Worm (Caenorhabditis elegans) whole organism, young adult: ENCODE data around the gene rbm-28.

ENCODE experiments used
- B0261.1 ChIP-seq: sonication (generic microtip); optimal IDR thresholded peaks from 2 replicates; lab custom pipeline; 2016; ENCODE audit warnings: mild to moderate bottlenecking, missing genetic modification characterization, moderate library complexity, missing compliant biosample characterization
- B0336.3 ChIP-seq: fragments of 200-800 bp; sonication (Bioruptor generic); IDR thresholded peaks from 2 replicates; pipeline ENCODE4 v1.3.6; 2022; ENCODE audit warnings: missing genetic modification characterization, missing compliant biosample characterization
- C17E4.6 ChIP-seq: fragments of 200-800 bp; sonication (Bioruptor generic); IDR thresholded peaks from 2 replicates; pipeline ENCODE4 v1.3.6; 2022; ENCODE audit warnings: missing genetic modification reagents, missing genetic modification characterization, missing compliant biosample characterization
- F33H1.4 ChIP-seq: fragments of 200-800 bp; sonication (Bioruptor generic); IDR thresholded peaks from 2 replicates; pipeline ENCODE4 v1.3.6; 2022; ENCODE audit warnings: missing genetic modification reagents, missing genetic modification characterization, missing compliant biosample characterization
- T07F8.4 ChIP-seq: sonication (generic microtip); optimal IDR thresholded peaks from 2 replicates; lab custom pipeline; 2016; ENCODE audit warnings: mild to moderate bottlenecking, missing genetic modification characterization, moderate library complexity, missing compliant biosample characterization
- Y53F4B.3 ChIP-seq: fragments of 200-800 bp; sonication (Bioruptor generic); IDR thresholded peaks from 2 replicates; pipeline ENCODE4 v1.3.6; 2022; ENCODE audit warnings: missing genetic modification reagents, missing genetic modification characterization, missing compliant biosample characterization
- Y56A3A.18 ChIP-seq: fragments of 200-800 bp; sonication (Bioruptor generic); IDR thresholded peaks from 2 replicates; pipeline ENCODE4 v1.3.6; 2022; ENCODE audit warnings: missing genetic modification reagents, missing genetic modification characterization, missing compliant biosample characterization
- Y67H2A.10 ChIP-seq: fragments of 200-800 bp; sonication (Bioruptor generic); conservative IDR thresholded peaks from 2 replicates; pipeline ENCODE4 v1.3.6; 2022; ENCODE audit warnings: missing genetic modification reagents, missing genetic modification characterization, missing compliant biosample characterization
- ZK185.1 ChIP-seq: sonication (generic microtip); optimal IDR thresholded peaks from 2 replicates; lab custom pipeline; 2016; ENCODE audit warnings: mild to moderate bottlenecking, missing genetic modification characterization, missing compliant biosample characterization; ENCODE audit not compliant: poor library complexity, severe bottlenecking
- atf-7 ChIP-seq: sonication (generic microtip); optimal IDR thresholded peaks from 2 replicates; lab custom pipeline; 2017; ENCODE audit warnings: mild to moderate bottlenecking, missing genetic modification characterization, missing compliant biosample characterization
- attf-5 ChIP-seq: fragments of 200-800 bp; sonication (Bioruptor generic); optimal IDR thresholded peaks from 2 replicates; lab custom pipeline; 2018; ENCODE audit warnings: mild to moderate bottlenecking, missing genetic modification characterization, missing compliant biosample characterization
- bed-2 ChIP-seq: fragments of 200-800 bp; sonication (Bioruptor generic); IDR thresholded peaks from 2 replicates; pipeline ENCODE4 v1.3.6; 2022; ENCODE audit warnings: missing genetic modification reagents, missing genetic modification characterization, missing compliant biosample characterization
- cebp-1 ChIP-seq, 2 experiments: fragments of 200-800 bp in 1 of 2; sonication (Bioruptor generic) in 1 of 2; sonication (generic microtip) in 1 of 2; IDR thresholded peaks in 1 of 2; optimal IDR thresholded peaks in 1 of 2; 2 replicates each; pipeline versions ENCODE4 v1.3.6 to Lab custom; 2017 to 2022; ENCODE audit warnings: missing compliant biosample characterization in 2 of 2, missing genetic modification characterization in 2 of 2, mild to moderate bottlenecking in 1 of 2, missing genetic modification reagents in 1 of 2, moderate library complexity in 1 of 2
- ceh-91 ChIP-seq: fragments of 200-800 bp; sonication (Bioruptor generic); IDR thresholded peaks from 2 replicates; pipeline ENCODE4 v1.3.6; 2022; ENCODE audit warnings: missing genetic modification reagents, missing genetic modification characterization, missing compliant biosample characterization
- die-1 ChIP-seq: sonication (generic microtip); optimal IDR thresholded peaks from 2 replicates; lab custom pipeline; 2016; ENCODE audit warnings: missing genotype, mild to moderate bottlenecking, missing genetic modification characterization, missing compliant biosample characterization
- dpff-1 ChIP-seq: sonication (generic microtip); optimal IDR thresholded peaks from 2 replicates; lab custom pipeline; 2017; ENCODE audit warnings: mild to moderate bottlenecking, missing genetic modification characterization, missing compliant biosample characterization
- efl-1 ChIP-seq: fragments of 150-350 bp; optimal IDR thresholded peaks from 2 replicates; lab custom pipeline; 2014; ENCODE audit warnings: missing biosample characterization, missing genetic modification reagents, missing genetic modification characterization
- egrh-3 ChIP-seq: fragments of 200-800 bp; sonication (Bioruptor generic); IDR thresholded peaks from 2 replicates; pipeline ENCODE4 v1.3.6; 2022; ENCODE audit warnings: missing genetic modification reagents, missing genetic modification characterization, missing compliant biosample characterization
- ekl-4 ChIP-seq: fragments of 200-800 bp; sonication (Bioruptor generic); IDR thresholded peaks from 2 replicates; pipeline ENCODE4 v1.3.6; 2022; ENCODE audit warnings: missing genetic modification reagents, missing genetic modification characterization, missing compliant biosample characterization
- hlh-26 ChIP-seq: fragments of 200-800 bp; sonication (Bioruptor generic); conservative IDR thresholded peaks from 2 replicates; pipeline ENCODE4 v1.3.6; 2022; ENCODE audit warnings: missing genetic modification reagents, missing genetic modification characterization, missing compliant biosample characterization
- let-526 ChIP-seq: fragments of 200-800 bp; sonication (Bioruptor generic); IDR thresholded peaks from 2 replicates; pipeline ENCODE4 v1.3.6; 2022; ENCODE audit warnings: missing genetic modification reagents, missing genetic modification characterization, missing compliant biosample characterization
- lin-40 ChIP-seq: sonication (generic microtip); optimal IDR thresholded peaks from 2 replicates; lab custom pipeline; 2016; ENCODE audit warnings: missing genetic modification characterization, mild to moderate bottlenecking, missing compliant biosample characterization, missing genotype, missing genetic modification reagents
- lsl-1 ChIP-seq: fragments of 200-800 bp; sonication (Bioruptor generic); optimal IDR thresholded peaks from 2 replicates; lab custom pipeline; 2018; ENCODE audit warnings: mild to moderate bottlenecking, missing genetic modification characterization, moderate library complexity, missing compliant biosample characterization
- madf-6 ChIP-seq: fragments of 200-800 bp; sonication (Bioruptor generic); IDR thresholded peaks from 2 replicates; pipeline ENCODE4 v1.3.6; 2022; ENCODE audit warnings: missing genetic modification reagents, missing genetic modification characterization, missing compliant biosample characterization
- mcd-1 ChIP-seq: fragments of 200-800 bp; sonication (Bioruptor generic); IDR thresholded peaks from 2 replicates; pipeline ENCODE4 v1.3.6; 2022; ENCODE audit warnings: missing genetic modification reagents, missing genetic modification characterization, missing compliant biosample characterization
- mxl-1 ChIP-seq: sonication (generic microtip); optimal IDR thresholded peaks from 2 replicates; lab custom pipeline; 2016; ENCODE audit warnings: missing genetic modification characterization, missing compliant biosample characterization
- nhr-27 ChIP-seq: fragments of 200-800 bp; sonication (Bioruptor generic); optimal IDR thresholded peaks from 2 replicates; lab custom pipeline; 2018; ENCODE audit warnings: mild to moderate bottlenecking, missing genetic modification characterization, moderate library complexity, missing compliant biosample characterization
- nhr-80 ChIP-seq: sonication (generic microtip); optimal IDR thresholded peaks from 2 replicates; lab custom pipeline; 2016; ENCODE audit warnings: missing genetic modification characterization, missing compliant biosample characterization
- pbrm-1 ChIP-seq: fragments of 200-800 bp; sonication (Bioruptor generic); IDR thresholded peaks from 2 replicates; pipeline ENCODE4 v1.3.6; 2022; ENCODE audit warnings: missing genetic modification reagents, missing genetic modification characterization, missing compliant biosample characterization
- rcor-1 ChIP-seq: fragments of 200-800 bp; sonication (Bioruptor generic); IDR thresholded peaks from 2 replicates; pipeline ENCODE4 v1.3.6; 2022; ENCODE audit warnings: missing genetic modification reagents, missing genetic modification characterization, missing compliant biosample characterization
- sea-2 ChIP-seq: fragments of 200-800 bp; sonication (Bioruptor generic); IDR thresholded peaks from 2 replicates; pipeline ENCODE4 v1.3.6; 2022; ENCODE audit warnings: missing genetic modification characterization, missing compliant biosample characterization
- snpc-4 ChIP-seq, 5 experiments: fragments of 150-350 bp in 1 of 5; sonication (generic microtip) in 4 of 5; optimal IDR thresholded peaks; 2 replicates each; lab custom pipeline; 2014 to 2018; ENCODE audit warnings: missing genetic modification characterization in 5 of 5, missing biosample characterization in 3 of 5, antibody characterized with exemption in 2 of 5, mild to moderate bottlenecking in 2 of 5, missing compliant biosample characterization in 2 of 5, missing genotype in 2 of 5, moderate library complexity in 2 of 5, missing genetic modification reagents in 1 of 5
- unc-62 ChIP-seq: fragments of 150-350 bp; optimal IDR thresholded peaks from 2 replicates; lab custom pipeline; 2014; ENCODE audit warnings: missing biosample characterization, missing genetic modification reagents, missing genetic modification characterization
- zfh-2 ChIP-seq: fragments of 200-800 bp; sonication (Bioruptor generic); conservative IDR thresholded peaks from 2 replicates; pipeline ENCODE4 v1.3.6; 2022; ENCODE audit warnings: missing genetic modification reagents, missing genetic modification characterization, missing compliant biosample characterization
- ztf-26 ChIP-seq: sonication (generic microtip); optimal IDR thresholded peaks from 2 replicates; lab custom pipeline; 2017; ENCODE audit warnings: missing genetic modification characterization, missing compliant biosample characterization
- ztf-28 ChIP-seq: fragments of 200-800 bp; sonication (Bioruptor generic); IDR thresholded peaks from 2 replicates; pipeline ENCODE4 v1.3.6; 2022; ENCODE audit warnings: missing genetic modification reagents, missing genetic modification characterization, missing compliant biosample characterization
- ztf-3 ChIP-seq: fragments of 200-800 bp; sonication (Bioruptor generic); optimal IDR thresholded peaks from 2 replicates; lab custom pipeline; 2018; ENCODE audit warnings: mild to moderate bottlenecking, missing genetic modification characterization, missing compliant biosample characterization
- ztf-6 ChIP-seq: fragments of 200-800 bp; sonication (Bioruptor generic); IDR thresholded peaks from 2 replicates; pipeline ENCODE4 v1.3.6; 2022; ENCODE audit warnings: missing genetic modification reagents, missing genetic modification characterization, missing compliant biosample characterization

Gene rbm-28

DNA sequence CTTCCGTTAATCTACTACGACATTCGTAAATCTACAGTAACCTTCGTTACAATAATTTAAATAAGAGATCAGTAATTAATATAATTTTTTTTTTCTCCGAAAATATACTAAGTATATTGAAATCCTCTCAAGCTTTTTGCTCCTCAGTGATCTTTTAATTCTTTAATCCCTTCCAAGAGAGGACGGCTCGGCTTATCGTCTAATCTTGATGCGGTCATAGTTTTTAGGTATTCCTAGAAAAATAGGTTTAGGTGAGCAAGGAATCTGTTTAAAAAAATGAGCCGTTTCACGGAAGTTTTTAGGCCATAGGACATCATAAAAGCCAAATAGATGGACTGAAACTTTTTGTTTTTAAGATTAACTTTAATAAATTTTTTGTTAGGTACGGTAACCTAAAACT is 25.0 kb upstream of the rbm-28 start:
- no peak for TF ChIP-seq mxl-1 (tag; lab: Kevin White, UChicago)
- TF ChIP-seq T07F8.4: no peak
- no peak for TF ChIP-seq die-1 (tag; lab: Kevin White, UChicago)
- TF ChIP-seq Y67H2A.10 (GFP tag; lab: Robert Waterston, UW): no peak
- no peak for TF ChIP-seq nhr-27 (tag; lab: Kevin White, UChicago)
- TF ChIP-seq unc-62 (GFP tag; lab: Kevin White, UChicago): no peak
- TF ChIP-seq zfh-2 (GFP tag; lab: Robert Waterston, UW): no peak
- TF ChIP-seq dpff-1 (tag; lab: Kevin White, UChicago): no peak
- no peak for TF ChIP-seq ceh-91
- TF ChIP-seq pbrm-1 (GFP tag; lab: Robert Waterston, UW): no peak
- TF ChIP-seq madf-6 (GFP tag; lab: Robert Waterston, UW): no peak
- no peak for TF ChIP-seq ztf-6 (GFP tag; lab: Robert Waterston, UW)
- no peak for TF ChIP-seq cebp-1 (GFP tag; IDR thresholded peaks at IDR 0.05; lab: Robert Waterston, UW)
- no peak for TF ChIP-seq cebp-1 (tag; optimal IDR thresholded peaks at IDR 0.05; lab: Kevin White, UChicago)
- no peak for TF ChIP-seq ZK185.1 (tag; lab: Kevin White, UChicago)
- no peak for TF ChIP-seq B0336.3 (GFP tag; lab: Robert Waterston, UW)
- TF ChIP-seq Y56A3A.18 (GFP tag; lab: Robert Waterston, UW): no peak

DNA sequence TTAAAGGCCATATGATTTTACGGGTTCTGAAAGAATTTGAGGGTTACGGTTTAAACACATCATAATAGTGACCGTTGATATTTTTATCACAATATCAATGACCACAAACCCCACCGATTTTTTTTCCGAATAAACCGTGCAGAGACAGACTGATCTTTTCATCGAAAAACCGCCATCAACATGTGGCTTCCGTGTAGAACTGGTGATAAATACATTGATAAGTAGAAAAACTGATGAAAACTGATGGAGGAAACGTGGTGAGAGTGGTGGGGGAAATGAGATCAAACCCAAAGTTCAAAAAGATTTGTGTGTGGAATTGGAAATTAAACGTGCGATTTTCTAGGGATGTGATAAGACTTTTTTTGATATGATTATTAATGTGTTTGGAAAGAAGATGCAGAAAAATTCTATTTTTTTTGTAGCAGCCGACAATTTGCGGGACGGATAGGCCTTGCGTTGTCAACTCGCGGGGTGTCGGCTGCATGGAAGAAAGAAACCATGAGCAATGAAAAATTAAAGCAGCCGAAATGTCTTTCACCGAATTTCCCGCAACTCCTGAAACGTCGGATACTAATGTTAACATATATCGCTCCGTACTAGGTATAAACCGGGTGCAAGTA is 18.4 kb upstream of the rbm-28 start:
- TF ChIP-seq efl-1 (GFP tag; lab: Kevin White, UChicago) (no peak), ekl-4 (no peak), hlh-26 (GFP tag; lab: Robert Waterston, UW) (no peak), ztf-3 (GFP tag; lab: Kevin White, UChicago) (no peak), sea-2 (GFP tag; lab: Robert Waterston, UW) (no peak), mcd-1 (no peak), ztf-26 (tag; lab: Kevin White, UChicago) (peak; percentile 16), lin-40 (tag; lab: Kevin White, UChicago) (peak; percentile 51), nhr-80 (tag; lab: Kevin White, UChicago) (peak; percentile 46), madf-6 (GFP tag; lab: Robert Waterston, UW) (no peak), ztf-28 (no peak), rcor-1 (GFP tag; lab: Robert Waterston, UW) (no peak), B0261.1 (tag; lab: Kevin White, UChicago) (no peak), egrh-3 (no peak), Y53F4B.3 (no peak), let-526 (GFP tag; lab: Robert Waterston, UW) (no peak), snpc-4 (GFP tag; optimal IDR thresholded peaks at IDR 0.05; lab: Kevin White, UChicago) (no peak), snpc-4 (tag; optimal IDR thresholded peaks at IDR 0.05; lab: Kevin White, UChicago) (peak in 3 of 4 experiments; percentile 47 to 76 (median 59)), bed-2 (no peak), lsl-1 (GFP tag; lab: Kevin White, UChicago) (no peak)

DNA sequence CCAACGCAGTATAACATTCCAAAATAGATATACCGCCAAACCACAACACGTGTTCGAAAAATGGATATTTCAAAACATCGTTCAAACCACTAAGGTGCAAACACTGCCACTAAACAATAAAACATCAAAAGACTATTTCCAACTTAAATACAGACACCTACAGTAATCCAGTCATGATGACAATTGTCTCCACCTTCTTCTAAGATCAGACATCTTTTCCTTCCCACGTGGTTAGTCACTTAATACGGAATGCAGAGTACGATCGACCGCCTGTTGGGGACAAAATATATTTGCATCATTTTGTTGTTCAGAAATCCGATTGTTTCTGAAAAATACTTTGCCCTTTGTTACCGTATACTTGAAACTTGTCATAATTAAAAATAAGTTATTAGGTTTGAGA is 15.8 kb upstream of the rbm-28 start:
- no peak for TF ChIP-seq attf-5 (GFP tag; lab: Kevin White, UChicago)
- TF ChIP-seq F33H1.4 (GFP tag; lab: Robert Waterston, UW): no peak
- no peak for TF ChIP-seq nhr-27 (tag; lab: Kevin White, UChicago)
- TF ChIP-seq C17E4.6 (GFP tag; lab: Robert Waterston, UW): no peak
- no peak for TF ChIP-seq atf-7 (tag; lab: Kevin White, UChicago)
- no peak for TF ChIP-seq Y67H2A.10 (GFP tag; lab: Robert Waterston, UW)
